Worm (Caenorhabditis elegans): Measurements from ENCODE around the gene Y66D12A.16.

Gene Y66D12A.16

DNA sequence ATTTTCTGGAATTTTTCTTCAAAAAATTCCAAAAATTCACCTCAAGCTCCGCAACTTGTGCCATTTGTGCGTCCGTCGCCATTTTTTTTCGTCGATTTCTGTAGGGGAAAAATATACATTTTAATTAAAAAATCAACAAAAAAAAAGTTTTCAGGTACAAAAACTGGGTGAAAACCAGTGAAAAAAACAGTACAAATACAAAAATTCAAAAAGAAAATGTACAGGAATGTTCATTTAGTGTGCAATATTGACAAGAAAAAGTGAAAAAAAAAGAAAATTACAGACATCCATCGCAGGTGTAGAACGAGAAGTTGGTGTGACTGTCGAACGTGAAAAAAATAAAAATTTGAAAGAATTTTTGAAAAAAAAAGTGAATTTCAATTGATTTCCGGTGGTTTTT, 20.6 kb upstream of the Y66D12A.16 start, which contains the start of gene tin-10:
Gene tin-10, minus strand, starts transcription at position 101 of the 400 bp plus-strand sequence.
- TF ChIP-seq ztf-1 (GFP tag; conservative IDR thresholded peaks at IDR 0.05): no peak
- no peak for TF ChIP-seq F13H6.1 (tag; optimal IDR thresholded peaks at IDR 0.05)
- TF ChIP-seq unc-39 (tag; optimal IDR thresholded peaks at IDR 0.05): no peak
- TF ChIP-seq nhr-6 (tag; optimal IDR thresholded peaks at IDR 0.05): no peak
- TF ChIP-seq lin-13 (GFP tag; optimal IDR thresholded peaks at IDR 0.05): no peak
- no peak for TF ChIP-seq ztf-11 (tag; optimal IDR thresholded peaks at IDR 0.05)
- TF ChIP-seq elt-1 (tag; optimal IDR thresholded peaks at IDR 0.05): no peak
- no peak for TF ChIP-seq mdl-1 (tag; optimal IDR thresholded peaks at IDR 0.05)
- TF ChIP-seq sma-9 (GFP tag; optimal IDR thresholded peaks at IDR 0.05): no peak
- no peak for TF ChIP-seq sma-9 (tag; optimal IDR thresholded peaks at IDR 0.05)
- TF ChIP-seq dmd-4 (tag; optimal IDR thresholded peaks at IDR 0.05): no peak
- no peak for TF ChIP-seq ceh-16 (tag; optimal IDR thresholded peaks at IDR 0.05)
- no peak for TF ChIP-seq nhr-77 (tag; optimal IDR thresholded peaks at IDR 0.05)
- no peak for TF ChIP-seq aly-2 (tag; optimal IDR thresholded peaks at IDR 0.05)
- no peak for TF ChIP-seq sma-3 (GFP tag; optimal IDR thresholded peaks at IDR 0.05)
- TF ChIP-seq nhr-23 (tag; optimal IDR thresholded peaks at IDR 0.05): no peak
- TF ChIP-seq egl-27 (tag; optimal IDR thresholded peaks at IDR 0.05): no peak
- TF ChIP-seq alr-1 (tag; optimal IDR thresholded peaks at IDR 0.05): no peak
- TF ChIP-seq nhr-237 (tag; optimal IDR thresholded peaks at IDR 0.05): no peak
- TF ChIP-seq lsy-2 (tag; optimal IDR thresholded peaks at IDR 0.05): no peak
- TF ChIP-seq lin-11 (tag; optimal IDR thresholded peaks at IDR 0.05): no peak

DNA sequence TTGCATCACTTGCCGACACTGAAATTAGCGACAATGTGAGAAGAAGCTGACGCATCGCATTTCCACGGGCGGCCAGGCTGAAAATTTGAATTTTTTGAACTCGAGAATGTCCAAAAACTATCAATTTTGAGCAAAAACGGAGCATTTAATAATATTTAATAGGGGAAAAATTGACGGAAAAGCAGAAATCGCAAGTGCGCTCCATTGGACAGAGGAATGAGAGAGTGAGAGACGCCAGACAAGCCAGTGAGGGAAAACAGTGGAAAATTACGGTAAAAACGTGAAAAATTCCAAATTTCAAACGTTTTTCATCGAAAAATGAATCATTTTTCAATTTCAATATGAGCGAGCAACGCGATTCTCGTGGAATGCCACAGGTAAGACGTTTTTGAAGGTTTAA, 18.1 kb upstream of the Y66D12A.16 start, which contains the start of the genes Y66D12A.21 and spe-6:
Gene Y66D12A.21, minus strand, starts transcription at position 90 of the 400 bp plus-strand sequence.
Gene spe-6, plus strand, starts transcription at position 276 of the 400 bp plus-strand sequence.
- TF ChIP-seq nhr-12 (tag; optimal IDR thresholded peaks at IDR 0.05) (no peak), nhr-129 (tag; optimal IDR thresholded peaks at IDR 0.05) (peak; percentile 8), sma-3 (GFP tag; optimal IDR thresholded peaks at IDR 0.05) (no peak), Y55F3AM.14 (GFP tag; optimal IDR thresholded peaks at IDR 0.05) (no peak), R02D3.7 (tag; optimal IDR thresholded peaks at IDR 0.05) (no peak), C34F6.9 (tag; optimal IDR thresholded peaks at IDR 0.05) (peak; percentile 22), unc-55 (GFP tag; optimal IDR thresholded peaks at IDR 0.05) (peak; percentile 52), nhr-6 (tag; optimal IDR thresholded peaks at IDR 0.05) (no peak), lsy-2 (tag; optimal IDR thresholded peaks at IDR 0.05) (peak in 1 of 2 experiments; percentile 42), nhr-10 (tag; optimal IDR thresholded peaks at IDR 0.05) (no peak)

DNA sequence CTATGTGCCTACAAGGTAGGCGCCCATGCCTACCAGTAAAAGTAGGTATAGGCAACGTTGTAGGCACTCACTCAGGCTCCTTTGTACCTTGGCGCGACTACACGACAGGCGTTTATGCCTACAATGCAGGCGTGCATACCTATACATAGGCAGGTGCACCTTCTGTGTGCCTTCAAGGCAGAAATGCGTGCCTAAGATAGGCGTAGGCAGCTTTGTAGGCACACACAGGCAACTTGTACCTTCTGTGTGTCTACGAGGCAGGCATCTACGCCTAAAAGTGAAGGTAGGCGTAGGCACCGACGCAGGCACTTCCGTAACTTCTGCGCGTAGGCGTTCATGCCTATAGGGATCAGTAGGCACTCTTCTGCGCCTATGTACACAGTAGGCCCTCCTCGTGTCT, 17.7 kb upstream of the Y66D12A.16 start:
- TF ChIP-seq snpc-4 (tag; optimal IDR thresholded peaks at IDR 0.05) (no peak), ceh-82 (tag; optimal IDR thresholded peaks at IDR 0.05) (no peak), R02D3.7 (tag; optimal IDR thresholded peaks at IDR 0.05) (no peak), nhr-25 (tag; optimal IDR thresholded peaks at IDR 0.05) (no peak)

DNA sequence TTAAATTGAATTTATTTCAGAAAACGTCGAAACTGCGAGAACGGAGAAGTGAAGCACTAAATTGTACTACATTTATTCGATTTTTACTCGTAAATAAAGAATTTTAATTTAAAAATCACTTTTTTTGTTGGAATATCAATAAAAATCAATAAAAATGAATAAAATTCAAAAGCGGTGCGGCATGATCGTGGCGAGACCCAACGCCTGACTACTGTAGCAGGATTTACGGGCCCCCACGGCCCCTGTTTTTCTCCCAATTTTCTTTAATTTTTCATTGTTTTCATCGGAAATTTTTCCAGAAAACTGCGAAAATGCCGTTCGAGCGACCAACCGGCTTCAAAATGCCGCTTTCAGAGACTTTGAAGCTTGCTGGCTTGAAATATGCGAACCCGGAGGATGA, 14.5 kb upstream of the Y66D12A.16 start, which contains the start of gene Y66D12A.19:
Gene Y66D12A.19, plus strand, starts transcription at position 266 of the 400 bp plus-strand sequence.
- TF ChIP-seq mab-5 (tag; optimal IDR thresholded peaks at IDR 0.05): no peak
- TF ChIP-seq dmd-4 (tag; optimal IDR thresholded peaks at IDR 0.05): no peak
- no peak for TF ChIP-seq lsy-2 (tag; optimal IDR thresholded peaks at IDR 0.05)

DNA sequence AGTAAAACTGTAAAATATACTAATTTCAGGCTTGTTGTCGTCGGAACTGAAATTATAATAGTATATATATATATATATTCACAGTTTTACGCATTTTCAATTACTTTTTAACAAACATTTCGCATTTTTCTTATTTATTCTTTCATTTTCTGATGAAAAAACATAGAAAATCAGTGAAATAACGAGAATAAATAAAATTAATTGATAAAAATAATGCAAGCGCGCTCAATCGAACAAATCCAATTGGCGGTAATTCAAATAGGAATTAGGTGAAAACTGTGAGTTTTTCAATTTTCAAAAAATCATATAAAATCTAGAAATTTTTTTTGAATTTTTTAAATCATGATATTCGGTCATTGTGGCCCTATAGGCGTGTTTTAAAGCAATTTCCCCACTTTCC, 13.2 kb upstream of the Y66D12A.16 start:
- no peak for TF ChIP-seq elt-1 (tag; optimal IDR thresholded peaks at IDR 0.05)
- no peak for TF ChIP-seq F13H6.1 (tag; optimal IDR thresholded peaks at IDR 0.05)
- TF ChIP-seq nhr-11 (tag; optimal IDR thresholded peaks at IDR 0.05): no peak
- TF ChIP-seq R02D3.7 (tag; optimal IDR thresholded peaks at IDR 0.05): no peak
- no peak for TF ChIP-seq nhr-77 (tag; optimal IDR thresholded peaks at IDR 0.05)
- TF ChIP-seq sem-4 (tag; optimal IDR thresholded peaks at IDR 0.05): no peak
- TF ChIP-seq sma-3 (GFP tag; optimal IDR thresholded peaks at IDR 0.05): no peak
- TF ChIP-seq gmeb-1 (tag; optimal IDR thresholded peaks at IDR 0.05): no peak
- TF ChIP-seq blmp-1 (tag; optimal IDR thresholded peaks at IDR 0.05; ENCODE audit: insufficient read depth): no peak
- TF ChIP-seq ZK546.5 (tag; optimal IDR thresholded peaks at IDR 0.05): no peak
- TF ChIP-seq ceh-82 (tag; optimal IDR thresholded peaks at IDR 0.05): no peak
